Fruit fly (Drosophila melanogaster) whole organism: ENCODE results near the gene ATPsynepsilonL.

Source experiments
- CG8478 ChIP-seq: fragments of >200 bp; optimal IDR thresholded peaks from 2 replicates; lab custom pipeline; 2018; ENCODE audit warnings: inconsistent platforms
- Dll ChIP-seq: fragments of >200 bp; optimal IDR thresholded peaks from 2 replicates; lab custom pipeline; 2017
- EcR ChIP-seq, 2 experiments: fragments of >200 bp; optimal IDR thresholded peaks; 2 replicates each; lab custom pipeline; 2017; ENCODE audit warnings: missing biosample characterization in 2 of 2, missing genetic modification characterization in 2 of 2, missing genetic modification reagents in 2 of 2
- pan ChIP-seq: fragments of >200 bp; optimal IDR thresholded peaks from 2 replicates; lab custom pipeline; 2017
- psq ChIP-seq: fragments of >200 bp; optimal IDR thresholded peaks from 2 replicates; lab custom pipeline; 2017
- usp ChIP-seq: fragments of >200 bp; optimal IDR thresholded peaks from 2 replicates; lab custom pipeline; 2017; ENCODE audit warnings: missing biosample characterization, missing genetic modification characterization, mixed read lengths

DNA sequence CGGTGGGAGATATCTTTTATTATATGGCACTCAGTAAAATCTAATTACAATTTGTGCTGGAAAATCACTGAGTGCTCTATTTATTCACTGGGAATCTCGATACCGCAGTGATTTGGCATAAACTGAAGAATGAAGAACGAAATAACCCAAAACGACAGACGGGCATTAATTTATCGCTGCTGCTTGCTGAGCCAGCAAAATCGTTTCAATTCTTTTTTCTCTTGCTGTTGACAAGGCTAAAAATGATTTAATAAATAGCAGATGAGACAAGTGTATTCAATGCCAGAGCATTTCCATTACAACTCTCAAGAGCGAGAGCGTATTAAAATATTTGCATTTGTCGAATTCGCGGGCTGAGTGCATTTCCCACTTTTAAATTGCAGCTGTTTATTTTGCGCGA, 5.8 kb upstream of the ATPsynepsilonL start:
- TF ChIP-seq psq (lab: Kevin White, UChicago), result no peak
- no peak for TF ChIP-seq CG8478
- no peak for TF ChIP-seq pan (lab: Kevin White, UChicago)
- no peak for TF ChIP-seq Dll (lab: Kevin White, UChicago)
- no peak for TF ChIP-seq EcR (GFP tag; optimal IDR thresholded peaks at IDR 0.05; lab: Kevin White, UChicago)
- no peak for TF ChIP-seq usp (GFP tag; lab: Kevin White, UChicago)
